Worm (Caenorhabditis elegans) whole organism, late embryonic: Measurements from ENCODE around the gene C05C8.1.

ENCODE experiments used
- F13H6.1 ChIP-seq: sonication (generic microtip); optimal IDR thresholded peaks from 2 replicates; lab custom pipeline; 2016; ENCODE audit warnings: missing genetic modification characterization, missing compliant biosample characterization
- ama-1 ChIP-seq: fragments of 150-350 bp; optimal IDR thresholded peaks from 2 replicates; lab custom pipeline; 2014
- ceh-31 ChIP-seq: sonication (generic microtip); optimal IDR thresholded peaks from 2 replicates; lab custom pipeline; 2016; ENCODE audit warnings: missing genetic modification characterization, missing compliant biosample characterization
- hlh-8 ChIP-seq: sonication (generic microtip); optimal IDR thresholded peaks from 2 replicates; lab custom pipeline; 2016; ENCODE audit warnings: missing genotype, missing genetic modification characterization, missing compliant biosample characterization
- lim-6 ChIP-seq: sonication (generic microtip); optimal IDR thresholded peaks from 2 replicates; lab custom pipeline; 2016; ENCODE audit warnings: missing genetic modification characterization, missing compliant biosample characterization
- nhr-232 ChIP-seq: sonication (generic microtip); optimal IDR thresholded peaks from 2 replicates; lab custom pipeline; 2016; ENCODE audit warnings: missing genetic modification characterization, missing compliant biosample characterization
- sdc-2 ChIP-seq: sonication (generic microtip); optimal IDR thresholded peaks from 2 replicates; lab custom pipeline; 2016; ENCODE audit warnings: missing genotype, missing genetic modification characterization, missing compliant biosample characterization
- sox-4 ChIP-seq: sonication (generic microtip); optimal IDR thresholded peaks from 2 replicates; lab custom pipeline; 2017; ENCODE audit warnings: mild to moderate bottlenecking, missing genetic modification characterization, inconsistent platforms, missing compliant biosample characterization
- tbx-2 ChIP-seq: sonication (generic microtip); optimal IDR thresholded peaks from 2 replicates; lab custom pipeline; 2016; ENCODE audit warnings: missing genetic modification characterization, missing compliant biosample characterization
- unc-3 ChIP-seq, 2 experiments: fragments of 200-800 bp in 1 of 2; sonication (Bioruptor generic) in 1 of 2; sonication (generic microtip) in 1 of 2; conservative IDR thresholded peaks in 1 of 2; optimal IDR thresholded peaks in 1 of 2; 2 replicates each; pipeline versions ENCODE4 v1.3.6 to Lab custom; 2016 to 2022; ENCODE audit warnings: missing compliant biosample characterization in 2 of 2, missing genetic modification characterization in 2 of 2, missing genetic modification reagents in 1 of 2
- unc-55 ChIP-seq: sonication (generic microtip); optimal IDR thresholded peaks from 2 replicates; lab custom pipeline; 2017; ENCODE audit warnings: missing biosample characterization, missing genetic modification reagents, missing genetic modification characterization

- no peak for TF ChIP-seq sdc-2 (tag; lab: Kevin White, UChicago)
- no peak for TF ChIP-seq sox-4 (tag; lab: Kevin White, UChicago)
- no peak for TF ChIP-seq hlh-8 (tag; lab: Kevin White, UChicago)
- no peak for TF ChIP-seq lim-6 (tag; lab: Kevin White, UChicago)
- no peak for TF ChIP-seq nhr-232 (tag; lab: Kevin White, UChicago)
- no peak for TF ChIP-seq ceh-31 (tag; lab: Kevin White, UChicago)
- no peak for TF ChIP-seq unc-55 (GFP tag; lab: Kevin White, UChicago)
- no peak for TF ChIP-seq ama-1 (lab: Kevin White, UChicago)
- TF ChIP-seq F13H6.1 (tag; lab: Kevin White, UChicago), result no peak
- TF ChIP-seq tbx-2 (tag; lab: Kevin White, UChicago), result no peak
- TF ChIP-seq unc-3 (GFP tag; conservative IDR thresholded peaks at IDR 0.05; lab: Robert Waterston, UW), result no peak
- no peak for TF ChIP-seq unc-3 (tag; optimal IDR thresholded peaks at IDR 0.05; lab: Kevin White, UChicago)
These were observed 24.5 kb downstream of the C05C8.1 start, which contains the start of gene C13A2.9 for ce11 chrV:7264042-7264441.
